Fruit fly (Drosophila melanogaster): ENCODE measurements around the gene CG13310.
A peak's percentile ranks its signal among the peaks of the same experiment; 100 is the strongest.

Gene CG13310

dm6 chr3L:8839563-8840425 lies 39.5 kb upstream of the CG13310 start (continued):
- TF ChIP-seq Kr (GFP tag; optimal IDR thresholded peaks at IDR 0.05) (no peak), phol (tag; optimal IDR thresholded peaks at IDR 0.05) (peak; percentile 35), CG15514 (GFP tag; optimal IDR thresholded peaks at IDR 0.05) (no peak), Bteb2 (GFP tag; optimal IDR thresholded peaks at IDR 0.05) (no peak), Ravus (GFP tag; IDR thresholded peaks at IDR 0.05) (no peak), tgo (GFP tag; IDR thresholded peaks at IDR 0.05) (no peak), Xbp1 (GFP tag; optimal IDR thresholded peaks at IDR 0.05) (no peak), Blimp-1 (GFP tag; optimal IDR thresholded peaks at IDR 0.05) (peak; percentile 11), Doc3 (GFP tag; IDR thresholded peaks at IDR 0.05; ENCODE audit: partially characterized antibody) (no peak), sima (GFP tag; optimal IDR thresholded peaks at IDR 0.05) (no peak), CG4282 (GFP tag; optimal IDR thresholded peaks at IDR 0.05) (no peak), vnd (GFP tag; IDR thresholded peaks at IDR 0.05; ENCODE audit: partially characterized antibody) (no peak), crc (GFP tag; optimal IDR thresholded peaks at IDR 0.05) (no peak), trem (tag; optimal IDR thresholded peaks at IDR 0.05) (no peak), tio (GFP tag; optimal IDR thresholded peaks at IDR 0.05) (no peak), stc (GFP tag; IDR thresholded peaks at IDR 0.05) (no peak), CG2116 (GFP tag; optimal IDR thresholded peaks at IDR 0.05) (no peak), bbx (GFP tag; IDR thresholded peaks at IDR 0.05; ENCODE audit: partially characterized antibody) (no peak), CG9609 (GFP tag; optimal IDR thresholded peaks at IDR 0.05) (no peak), Oli (tag; optimal IDR thresholded peaks at IDR 0.05) (peak; percentile 14), Mad (GFP tag; optimal IDR thresholded peaks at IDR 0.05) (no peak), Hmx (GFP tag; optimal IDR thresholded peaks at IDR 0.05) (no peak), Xrp1 (GFP tag; IDR thresholded peaks at IDR 0.05) (peak; percentile 36; the same call in 1 of the 2 replicates), CG7963 (GFP tag; IDR thresholded peaks at IDR 0.05; ENCODE audit: partially characterized antibody) (no peak), CG12391 (tag; optimal IDR thresholded peaks at IDR 0.05) (peak; percentile 42), tna (GFP tag; IDR thresholded peaks at IDR 0.05; ENCODE audit: partially characterized antibody) (no peak), HmgD (GFP tag; optimal IDR thresholded peaks at IDR 0.05) (no peak), Elba2 (GFP tag; optimal IDR thresholded peaks at IDR 0.05) (no peak), chn (GFP tag; optimal IDR thresholded peaks at IDR 0.05) (no peak), so (GFP tag; IDR thresholded peaks at IDR 0.05) (no peak), ATbp (GFP tag; optimal IDR thresholded peaks at IDR 0.05) (no peak), jing (GFP tag; optimal IDR thresholded peaks at IDR 0.05) (no peak), CG11085 (GFP tag; IDR thresholded peaks at IDR 0.05) (no peak), ftz-f1 (GFP tag; optimal IDR thresholded peaks at IDR 0.05) (no peak), pan (optimal IDR thresholded peaks at IDR 0.05) (peak in 1 of 2 experiments; percentile 56), pan (GFP tag; optimal IDR thresholded peaks at IDR 0.05 in 1 of 2, IDR thresholded peaks at IDR 0.05 in 1 of 2) (no peak), CG31224 (GFP tag; IDR thresholded peaks at IDR 0.05) (no peak), fru (optimal IDR thresholded peaks at IDR 0.05) (no peak), CG6791 (GFP tag; IDR thresholded peaks at IDR 0.05; ENCODE audit: partially characterized antibody) (no peak), wor (GFP tag; IDR thresholded peaks at IDR 0.05) (no peak), CG7786 (GFP tag; optimal IDR thresholded peaks at IDR 0.05) (no peak), CG7357 (GFP tag; IDR thresholded peaks at IDR 0.05) (no peak), lola (GFP tag; optimal IDR thresholded peaks at IDR 0.05) (peak in 1 of 3 experiments; percentile 63), nmo (GFP tag; optimal IDR thresholded peaks at IDR 0.05) (peak; percentile 36), Dll (GFP tag; IDR thresholded peaks at IDR 0.05; ENCODE audit: partially characterized antibody) (no peak), CG6254 (GFP tag; optimal IDR thresholded peaks at IDR 0.05) (no peak), NFAT (GFP tag; IDR thresholded peaks at IDR 0.05) (no peak), Doc2 (GFP tag; IDR thresholded peaks at IDR 0.05) (no peak), Myb (GFP tag; optimal IDR thresholded peaks at IDR 0.05) (no peak), Hsf (GFP tag; optimal IDR thresholded peaks at IDR 0.05) (no peak)

Data from whole organism, embryonic.